Fruit fly (Drosophila melanogaster) whole organism, embryonic: ENCODE results near the gene Sptz.

ENCODE experiments used
- BtbVII ChIP-seq: fragments of 200-800 bp; sonication (Bioruptor generic); optimal IDR thresholded peaks from 3 replicates; lab custom pipeline; 2017; ENCODE audit warnings: missing biosample characterization, mild to moderate bottlenecking, missing genetic modification characterization
- CG1529 ChIP-seq: fragments of 200-800 bp; sonication (Bioruptor generic); optimal IDR thresholded peaks from 3 replicates; lab custom pipeline; 2018; ENCODE audit warnings: missing biosample characterization, missing genetic modification characterization
- CG17328 ChIP-seq: fragments of 200-800 bp; sonication (Bioruptor generic); IDR thresholded peaks from 2 replicates; pipeline ENCODE4 v1.3.6; 2022; ENCODE audit warnings: missing biosample characterization, missing genetic modification characterization
- CG2678 ChIP-seq: fragments of 200-800 bp; sonication (Bioruptor generic); optimal IDR thresholded peaks from 3 replicates; lab custom pipeline; 2019; ENCODE audit warnings: missing biosample characterization, mild to moderate bottlenecking, missing genetic modification characterization, moderate library complexity
- Rfx ChIP-seq: fragments of 200-800 bp; sonication (Bioruptor generic); IDR thresholded peaks from 2 replicates; pipeline ENCODE4 v1.3.6; 2022; ENCODE audit warnings: missing biosample characterization, missing genetic modification characterization
- ara ChIP-seq: fragments of 200-800 bp; sonication (Bioruptor generic); IDR thresholded peaks from 2 replicates; pipeline ENCODE4 v1.3.6; 2022; ENCODE audit warnings: missing biosample characterization, missing genetic modification characterization
- exex ChIP-seq: fragments of 200-800 bp; sonication (Bioruptor generic); optimal IDR thresholded peaks from 4 replicates; lab custom pipeline; 2018; ENCODE audit warnings: missing biosample characterization, mild to moderate bottlenecking, missing genetic modification characterization, moderate library complexity
- ftz-f1 ChIP-seq: fragments of 200-800 bp; sonication (Bioruptor generic); optimal IDR thresholded peaks from 2 replicates; lab custom pipeline; 2016; ENCODE audit warnings: missing biosample characterization, missing genetic modification characterization
- kay ChIP-seq: fragments of 200-800 bp; sonication (Bioruptor generic); optimal IDR thresholded peaks from 2 replicates; lab custom pipeline; 2016; ENCODE audit warnings: missing biosample characterization, missing genetic modification characterization
- usp ChIP-seq: fragments of >200 bp; optimal IDR thresholded peaks from 2 replicates; lab custom pipeline; 2017; ENCODE audit warnings: missing biosample characterization, missing genetic modification characterization

DNA sequence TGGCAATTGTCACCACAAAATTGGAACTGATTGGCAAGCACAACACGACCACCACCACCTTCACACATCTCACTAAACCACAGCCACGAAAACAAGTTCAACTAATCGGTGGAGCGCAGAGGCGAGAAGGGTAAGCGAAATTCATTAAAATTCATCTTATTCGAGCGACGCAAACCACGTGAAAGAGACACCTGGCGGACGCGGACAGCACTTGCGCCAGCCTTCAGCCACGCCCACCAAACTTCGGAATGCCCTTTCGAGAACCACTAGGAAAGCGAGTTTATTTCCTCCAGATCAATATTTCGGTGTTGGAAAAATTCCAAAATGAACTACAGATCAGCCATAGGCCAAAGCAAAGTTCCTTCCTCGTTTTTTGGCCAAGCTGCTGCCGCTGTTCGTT, 26.4 kb upstream of the Sptz start:
- TF ChIP-seq kay (GFP tag; lab: Kevin White, UChicago) (no peak), usp (GFP tag; lab: Kevin White, UChicago) (no peak), ara (no peak), ftz-f1 (GFP tag; lab: Kevin White, UChicago) (no peak), exex (tag; lab: Kevin White, UChicago) (no peak), CG2678 (tag; lab: Kevin White, UChicago) (no peak), Rfx (no peak), CG1529 (GFP tag; lab: Kevin White, UChicago) (no peak), CG17328 (GFP tag; lab: Robert Waterston, UW) (no peak), BtbVII (GFP tag; lab: Kevin White, UChicago) (no peak)
